Worm (Caenorhabditis elegans) whole organism, early embryonic: ENCODE data around the gene ptp-4A2.

Experiments used
- ama-1 ChIP-seq: fragments of 150-350 bp; optimal IDR thresholded peaks from 2 replicates; lab custom pipeline; 2014
- ceh-36 ChIP-seq: sonication (generic microtip); optimal IDR thresholded peaks from 2 replicates; lab custom pipeline; 2016; ENCODE audit warnings: missing genetic modification characterization, inconsistent platforms, missing compliant biosample characterization
- hmbx-1 ChIP-seq: sonication (generic microtip); optimal IDR thresholded peaks from 2 replicates; lab custom pipeline; 2016; ENCODE audit warnings: mild to moderate bottlenecking, missing genetic modification characterization, missing compliant biosample characterization
- hmg-4 ChIP-seq: fragments of 200-800 bp; sonication (Bioruptor generic); optimal IDR thresholded peaks from 2 replicates; lab custom pipeline; 2018; ENCODE audit warnings: mild to moderate bottlenecking, missing genetic modification characterization, missing compliant biosample characterization
- hnd-1 ChIP-seq: sonication (generic microtip); optimal IDR thresholded peaks from 2 replicates; lab custom pipeline; 2016; ENCODE audit warnings: missing genetic modification characterization, missing compliant biosample characterization
- pes-1 ChIP-seq: fragments of 200-800 bp; sonication (Bioruptor generic); IDR thresholded peaks from 2 replicates; pipeline ENCODE4 v1.3.6; 2022; ENCODE audit warnings: missing genetic modification reagents, missing genetic modification characterization, missing compliant biosample characterization
- scrt-1 ChIP-seq: fragments of 200-800 bp; sonication (Bioruptor generic); IDR thresholded peaks from 2 replicates; pipeline ENCODE4 v1.3.6; 2022; ENCODE audit warnings: missing genetic modification characterization, missing compliant biosample characterization
- tbx-11 ChIP-seq: fragments of 200-800 bp; sonication (Bioruptor generic); IDR thresholded peaks from 2 replicates; pipeline ENCODE4 v1.3.6; 2022; ENCODE audit warnings: missing genetic modification characterization, missing compliant biosample characterization
- tra-4 ChIP-seq: sonication (generic microtip); optimal IDR thresholded peaks from 2 replicates; lab custom pipeline; 2017; ENCODE audit warnings: missing genetic modification characterization, missing compliant biosample characterization

ce11 chrX:3898255-3899177, 44.6 kb downstream of the ptp-4A2 start:
- TF ChIP-seq scrt-1 (GFP tag; lab: Robert Waterston, UW) = no peak
- no peak for TF ChIP-seq ama-1 (lab: Kevin White, UChicago)
- TF ChIP-seq tbx-11 (GFP tag; lab: Robert Waterston, UW) = no peak
- no peak for TF ChIP-seq pes-1 (GFP tag; lab: Robert Waterston, UW)
- TF ChIP-seq hmbx-1 (tag; lab: Kevin White, UChicago) = no peak
- TF ChIP-seq hmg-4 (GFP tag; lab: Kevin White, UChicago) = no peak
- TF ChIP-seq tra-4 (tag; lab: Kevin White, UChicago) = no peak
- TF ChIP-seq hnd-1 (tag; lab: Kevin White, UChicago) = no peak
- no peak for TF ChIP-seq ceh-36 (tag; lab: Kevin White, UChicago)
